Worm (Caenorhabditis elegans) whole organism, late embryonic: ENCODE results near the gene C07A4.2.

ENCODE experiments used
- C08G9.2 ChIP-seq: sonication (generic microtip); optimal IDR thresholded peaks from 2 replicates; lab custom pipeline; 2016; ENCODE audit warnings: mild to moderate bottlenecking, missing genetic modification characterization, moderate library complexity, missing compliant biosample characterization
- F13H6.1 ChIP-seq: sonication (generic microtip); optimal IDR thresholded peaks from 2 replicates; lab custom pipeline; 2016; ENCODE audit warnings: missing genetic modification characterization, missing compliant biosample characterization
- K09A11.1 ChIP-seq: sonication (generic microtip); optimal IDR thresholded peaks from 2 replicates; lab custom pipeline; 2017; ENCODE audit warnings: antibody characterized with exemption, mild to moderate bottlenecking, missing genetic modification characterization, missing compliant biosample characterization; ENCODE audit not compliant: insufficient read depth
- T23F11.4 ChIP-seq: fragments of 200-800 bp; sonication (Bioruptor generic); optimal IDR thresholded peaks from 2 replicates; lab custom pipeline; 2018; ENCODE audit warnings: mild to moderate bottlenecking, missing genetic modification characterization, missing compliant biosample characterization
- ahr-1 ChIP-seq: sonication (generic microtip); optimal IDR thresholded peaks from 2 replicates; lab custom pipeline; 2016; ENCODE audit warnings: missing genetic modification characterization, missing compliant biosample characterization
- ama-1 ChIP-seq: fragments of 150-350 bp; optimal IDR thresholded peaks from 2 replicates; lab custom pipeline; 2014
- ceh-14 ChIP-seq: sonication (generic microtip); optimal IDR thresholded peaks from 2 replicates; lab custom pipeline; 2016; ENCODE audit warnings: missing genotype, missing genetic modification characterization, missing compliant biosample characterization
- ceh-19 ChIP-seq: fragments of 200-800 bp; sonication (Bioruptor generic); optimal IDR thresholded peaks from 2 replicates; lab custom pipeline; 2018; ENCODE audit warnings: mild to moderate bottlenecking, missing genetic modification characterization, missing compliant biosample characterization
- ceh-2 ChIP-seq: sonication (generic microtip); optimal IDR thresholded peaks from 2 replicates; lab custom pipeline; 2016; ENCODE audit warnings: missing genotype, missing genetic modification characterization, missing compliant biosample characterization
- ceh-22 ChIP-seq: sonication (generic microtip); optimal IDR thresholded peaks from 2 replicates; lab custom pipeline; 2017; ENCODE audit warnings: missing biosample characterization, missing genetic modification characterization
- ceh-31 ChIP-seq: sonication (generic microtip); optimal IDR thresholded peaks from 2 replicates; lab custom pipeline; 2016; ENCODE audit warnings: missing genetic modification characterization, missing compliant biosample characterization
- ceh-45 ChIP-seq: fragments of 200-800 bp; sonication (Bioruptor generic); IDR thresholded peaks from 2 replicates; pipeline ENCODE4 v1.3.6; 2022; ENCODE audit warnings: missing genetic modification reagents, missing genetic modification characterization, missing compliant biosample characterization
- ceh-6 ChIP-seq: fragments of 200-800 bp; sonication (Bioruptor generic); optimal IDR thresholded peaks from 2 replicates; lab custom pipeline; 2018; ENCODE audit warnings: mild to moderate bottlenecking, missing genetic modification characterization, missing compliant biosample characterization
- che-1 ChIP-seq: sonication (generic microtip); optimal IDR thresholded peaks from 2 replicates; lab custom pipeline; 2016; ENCODE audit warnings: mild to moderate bottlenecking, missing genetic modification characterization, missing compliant biosample characterization
- dmd-4 ChIP-seq: sonication (generic microtip); optimal IDR thresholded peaks from 2 replicates; lab custom pipeline; 2016; ENCODE audit warnings: borderline replicate concordance, missing genetic modification characterization, missing compliant biosample characterization
- dve-1 ChIP-seq: sonication (generic microtip); optimal IDR thresholded peaks from 2 replicates; lab custom pipeline; 2017; ENCODE audit warnings: antibody characterized with exemption, mild to moderate bottlenecking, missing genetic modification characterization, missing compliant biosample characterization
- elt-2 ChIP-seq: sonication (generic microtip); optimal IDR thresholded peaks from 2 replicates; lab custom pipeline; 2016; ENCODE audit warnings: missing genetic modification reagents, missing genetic modification characterization, missing compliant biosample characterization
- eyg-1 ChIP-seq: sonication (generic microtip); optimal IDR thresholded peaks from 2 replicates; lab custom pipeline; 2016; ENCODE audit warnings: missing genotype, missing genetic modification characterization, missing compliant biosample characterization
- fkh-6 ChIP-seq: sonication (generic microtip); optimal IDR thresholded peaks from 2 replicates; lab custom pipeline; 2016; ENCODE audit warnings: missing genetic modification characterization, missing compliant biosample characterization
- gmeb-2 ChIP-seq: sonication (generic microtip); optimal IDR thresholded peaks from 2 replicates; lab custom pipeline; 2016; ENCODE audit warnings: missing genetic modification characterization, inconsistent platforms, missing compliant biosample characterization
- hlh-13 ChIP-seq: fragments of 200-800 bp; sonication (Bioruptor generic); optimal IDR thresholded peaks from 2 replicates; lab custom pipeline; 2018; ENCODE audit warnings: mild to moderate bottlenecking, missing genetic modification characterization, missing compliant biosample characterization
- hlh-6 ChIP-seq: sonication (generic microtip); optimal IDR thresholded peaks from 2 replicates; lab custom pipeline; 2016; ENCODE audit warnings: missing genotype, missing genetic modification characterization, missing compliant biosample characterization
- hlh-8 ChIP-seq: sonication (generic microtip); optimal IDR thresholded peaks from 2 replicates; lab custom pipeline; 2016; ENCODE audit warnings: missing genotype, missing genetic modification characterization, missing compliant biosample characterization
- madf-2 ChIP-seq: sonication (generic microtip); optimal IDR thresholded peaks from 2 replicates; lab custom pipeline; 2017; ENCODE audit warnings: missing genetic modification characterization, missing compliant biosample characterization
- mec-3 ChIP-seq: sonication (generic microtip); optimal IDR thresholded peaks from 2 replicates; lab custom pipeline; 2016; ENCODE audit warnings: borderline replicate concordance, missing genetic modification characterization, missing compliant biosample characterization
- nfya-1 ChIP-seq: sonication (generic microtip); optimal IDR thresholded peaks from 2 replicates; lab custom pipeline; 2017; ENCODE audit warnings: missing genetic modification characterization, mild to moderate bottlenecking, missing compliant biosample characterization, antibody characterized with exemption, moderate library complexity
- nhr-232 ChIP-seq: sonication (generic microtip); optimal IDR thresholded peaks from 2 replicates; lab custom pipeline; 2016; ENCODE audit warnings: missing genetic modification characterization, missing compliant biosample characterization
- odd-2 ChIP-seq: sonication (generic microtip); optimal IDR thresholded peaks from 2 replicates; lab custom pipeline; 2017; ENCODE audit warnings: antibody characterized with exemption, mild to moderate bottlenecking, missing genetic modification characterization, missing compliant biosample characterization
- pag-3 ChIP-seq: sonication (generic microtip); optimal IDR thresholded peaks from 2 replicates; lab custom pipeline; 2016; ENCODE audit warnings: missing compliant biosample characterization, missing genetic modification characterization, borderline replicate concordance
- pat-9 ChIP-seq: fragments of 200-800 bp; sonication (Bioruptor generic); optimal IDR thresholded peaks from 2 replicates; lab custom pipeline; 2018; ENCODE audit warnings: mild to moderate bottlenecking, missing genetic modification characterization, moderate library complexity, missing compliant biosample characterization
- pax-1 ChIP-seq: fragments of 150-350 bp; optimal IDR thresholded peaks from 2 replicates; lab custom pipeline; 2014; ENCODE audit warnings: missing biosample characterization, missing genetic modification characterization
- pha-4 ChIP-seq: fragments of 150-350 bp; optimal IDR thresholded peaks from 2 replicates; lab custom pipeline; 2018; ENCODE audit warnings: missing biosample characterization, missing genetic modification reagents, missing genetic modification characterization
- ref-2 ChIP-seq: sonication (generic microtip); optimal IDR thresholded peaks from 2 replicates; lab custom pipeline; 2016; ENCODE audit warnings: missing genetic modification characterization, missing compliant biosample characterization
- rnt-1 ChIP-seq: sonication (generic microtip); optimal IDR thresholded peaks from 2 replicates; lab custom pipeline; 2016; ENCODE audit warnings: missing genetic modification characterization, missing compliant biosample characterization
- sdc-2 ChIP-seq: sonication (generic microtip); optimal IDR thresholded peaks from 2 replicates; lab custom pipeline; 2016; ENCODE audit warnings: missing genotype, missing genetic modification characterization, missing compliant biosample characterization
- sox-2 ChIP-seq: fragments of 200-800 bp; sonication (Bioruptor generic); IDR thresholded peaks from 2 replicates; pipeline ENCODE4 v1.3.6; 2022; ENCODE audit warnings: missing genetic modification reagents, missing genetic modification characterization, missing compliant biosample characterization
- syd-9 ChIP-seq: sonication (generic microtip); optimal IDR thresholded peaks from 2 replicates; lab custom pipeline; 2016; ENCODE audit warnings: mild to moderate bottlenecking, missing genetic modification characterization, moderate library complexity, missing compliant biosample characterization
- unc-3 ChIP-seq, 2 experiments: fragments of 200-800 bp in 1 of 2; sonication (Bioruptor generic) in 1 of 2; sonication (generic microtip) in 1 of 2; conservative IDR thresholded peaks in 1 of 2; optimal IDR thresholded peaks in 1 of 2; 2 replicates each; pipeline versions ENCODE4 v1.3.6 to Lab custom; 2016 to 2022; ENCODE audit warnings: missing compliant biosample characterization in 2 of 2, missing genetic modification characterization in 2 of 2, missing genetic modification reagents in 1 of 2
- unc-42 ChIP-seq: sonication (generic microtip); optimal IDR thresholded peaks from 2 replicates; lab custom pipeline; 2016; ENCODE audit warnings: missing genotype, missing genetic modification characterization, missing compliant biosample characterization
- unc-55 ChIP-seq: sonication (generic microtip); optimal IDR thresholded peaks from 2 replicates; lab custom pipeline; 2017; ENCODE audit warnings: missing biosample characterization, missing genetic modification reagents, missing genetic modification characterization
- zip-5 ChIP-seq: sonication (generic microtip); optimal IDR thresholded peaks from 2 replicates; lab custom pipeline; 2016; ENCODE audit warnings: missing genetic modification characterization, missing compliant biosample characterization
- ztf-16 ChIP-seq: sonication (generic microtip); optimal IDR thresholded peaks from 2 replicates; lab custom pipeline; 2017; ENCODE audit warnings: missing genetic modification characterization, missing compliant biosample characterization

Gene C07A4.2

DNA sequence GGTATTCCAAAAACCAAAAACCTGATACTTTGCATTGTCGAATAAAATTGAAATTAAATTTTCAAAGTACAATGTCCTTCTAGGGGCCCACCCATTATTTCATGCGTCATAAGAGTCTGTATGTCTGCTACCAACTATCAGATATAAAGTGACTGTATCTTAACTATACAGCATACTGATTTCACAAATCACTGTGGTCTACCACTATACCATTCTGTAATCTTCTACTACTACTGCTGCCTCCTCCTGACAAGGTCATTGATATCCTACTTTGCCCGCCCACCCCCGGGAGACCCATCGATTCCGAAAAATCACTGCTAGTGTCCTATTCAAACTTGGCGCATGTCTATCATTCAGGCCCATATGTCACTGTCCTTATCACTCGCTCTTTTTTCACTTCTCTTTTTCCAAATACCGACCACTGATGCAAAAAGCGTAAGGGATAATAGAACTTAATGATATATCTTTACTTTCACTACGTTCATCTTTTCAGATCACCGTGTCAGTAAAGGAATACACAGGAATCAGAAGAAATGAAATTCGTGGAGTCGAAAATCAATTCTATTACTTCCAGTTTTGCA is at the start of gene C07A4.2:
C07A4.2 (plus strand) TSS at position 195 of the 581 bp plus-strand sequence.
- TF ChIP-seq pag-3 (tag; lab: Kevin White, UChicago): no peak
- TF ChIP-seq sox-2 (GFP tag; lab: Robert Waterston, UW): no peak
- TF ChIP-seq T23F11.4 (GFP tag; lab: Kevin White, UChicago): no peak
- no peak for TF ChIP-seq ahr-1 (tag; lab: Kevin White, UChicago)
- no peak for TF ChIP-seq ama-1
- no peak for TF ChIP-seq K09A11.1 (tag; lab: Kevin White, UChicago)
- no peak for TF ChIP-seq hlh-8
- no peak for TF ChIP-seq ceh-45
- TF ChIP-seq, all 69 proteins: peak for 0

DNA sequence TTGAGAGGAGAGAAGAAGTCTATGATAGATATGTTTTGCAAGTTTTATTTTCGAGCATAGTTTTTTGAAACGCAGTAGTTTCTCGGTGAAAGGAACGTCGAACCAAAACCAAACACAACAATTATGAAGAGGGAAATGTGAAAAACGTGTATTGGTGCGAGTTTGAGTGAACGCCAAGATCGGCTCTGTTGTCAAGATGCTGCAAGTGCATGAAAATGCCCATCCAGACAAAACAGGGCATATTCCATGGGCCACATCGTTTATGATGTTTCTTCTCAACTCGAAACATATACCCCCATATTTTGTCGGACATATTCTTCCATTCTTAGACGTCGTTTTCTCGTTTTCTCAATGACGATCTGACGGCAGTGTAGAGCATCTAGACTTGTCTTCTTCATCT is 49.0 kb upstream of the C07A4.2 start:
- TF ChIP-seq nfya-1 (tag; lab: Kevin White, UChicago) (no peak), unc-42 (tag; lab: Kevin White, UChicago) (no peak), pha-4 (tag; lab: Kevin White, UChicago) (no peak), dve-1 (tag; lab: Kevin White, UChicago) (no peak), ceh-45 (no peak), ceh-31 (tag; lab: Kevin White, UChicago) (no peak), pat-9 (tag; lab: Kevin White, UChicago) (no peak), syd-9 (no peak), odd-2 (tag; lab: Kevin White, UChicago) (no peak), ceh-22 (tag; lab: Kevin White, UChicago) (no peak), eyg-1 (tag; lab: Kevin White, UChicago) (no peak), zip-5 (tag; lab: Kevin White, UChicago) (no peak), ceh-6 (GFP tag; lab: Kevin White, UChicago) (no peak), pax-1 (tag; lab: Kevin White, UChicago) (no peak), mec-3 (no peak), fkh-6 (tag; lab: Kevin White, UChicago) (no peak), nhr-232 (no peak)

DNA sequence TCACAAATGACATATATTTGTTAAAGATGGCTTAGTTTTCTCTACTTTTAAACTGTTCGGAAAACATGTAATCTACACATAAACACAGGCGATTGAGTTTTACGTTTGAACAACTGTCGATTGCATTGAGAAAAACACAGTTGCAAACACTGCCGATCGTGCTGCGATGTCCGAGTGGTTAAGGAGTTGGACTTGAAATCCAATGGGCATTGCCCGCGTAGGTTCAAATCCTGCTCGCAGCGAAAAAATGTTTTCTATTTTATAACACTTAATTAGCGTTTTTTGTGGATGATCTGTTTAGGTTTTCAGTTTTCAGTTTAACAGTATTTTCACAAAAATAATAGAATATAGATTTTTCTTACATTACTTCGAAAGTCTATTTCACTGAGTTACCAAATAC is 47.7 kb upstream of the C07A4.2 start:
- peak; percentile 30 for TF ChIP-seq dve-1 (tag; lab: Kevin White, UChicago)
- no peak for TF ChIP-seq odd-2 (tag; lab: Kevin White, UChicago)

DNA sequence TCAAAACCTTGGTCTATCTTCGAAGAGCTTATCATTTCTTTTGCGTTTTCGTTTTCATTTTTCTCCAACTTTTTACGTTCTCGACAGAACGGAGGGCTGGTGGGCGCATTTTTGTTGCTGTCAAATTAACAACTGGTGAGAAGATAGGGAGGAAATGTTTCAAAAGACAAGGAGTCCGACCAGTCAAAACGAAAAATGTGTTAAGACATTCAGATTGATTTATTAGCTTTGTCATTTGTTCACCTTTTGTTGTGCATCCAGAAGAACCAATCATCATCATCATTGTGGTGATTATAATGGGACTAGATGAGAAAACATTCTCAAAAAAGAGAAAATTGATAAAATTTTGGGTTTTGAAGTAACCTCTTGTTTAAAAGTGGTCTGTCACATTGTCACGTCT is 41.8 kb upstream of the C07A4.2 start:
- TF ChIP-seq hlh-13 (no peak), unc-55 (GFP tag; lab: Kevin White, UChicago) (peak; percentile 45)

DNA sequence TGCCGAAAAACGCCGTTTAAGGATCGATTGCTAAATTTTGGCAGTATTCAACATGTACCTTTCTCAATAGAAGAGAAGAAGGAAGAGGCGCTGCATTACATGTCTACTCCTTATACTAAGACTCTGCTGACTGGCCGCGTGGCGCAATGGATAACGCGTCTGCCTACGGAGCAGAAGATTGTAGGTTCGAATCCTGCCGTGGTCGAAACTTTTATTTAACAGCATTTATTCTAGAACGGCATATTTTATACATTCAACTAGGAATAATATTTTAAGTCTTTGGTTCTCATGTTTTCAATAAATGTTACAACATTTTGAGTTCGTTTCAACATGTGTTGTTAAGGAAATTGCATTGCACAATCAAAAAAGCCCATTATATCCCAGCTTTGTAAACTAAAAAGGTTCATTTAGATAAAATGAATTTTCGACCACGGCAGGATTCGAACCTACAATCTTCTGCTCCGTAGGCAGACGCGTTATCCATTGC is 39.4 kb upstream of the C07A4.2 start:
- peak; percentile 74 for TF ChIP-seq ceh-6 (GFP tag; lab: Kevin White, UChicago)
- peak; percentile 68 for TF ChIP-seq dmd-4 (tag; lab: Kevin White, UChicago)
- peak; percentile 77 for TF ChIP-seq che-1 (tag; lab: Kevin White, UChicago)
- peak; percentile 74 for TF ChIP-seq ztf-16
- peak; percentile 56 for TF ChIP-seq ceh-2 (tag; lab: Kevin White, UChicago)
- TF ChIP-seq zip-5 (tag; lab: Kevin White, UChicago): peak; percentile 41
- peak; percentile 78 for TF ChIP-seq gmeb-2
- peak; percentile 65 for TF ChIP-seq pat-9 (tag; lab: Kevin White, UChicago)
- peak; percentile 42 for TF ChIP-seq odd-2 (tag; lab: Kevin White, UChicago)
- peak; percentile 78 for TF ChIP-seq elt-2
- peak; percentile 48 for TF ChIP-seq T23F11.4 (GFP tag; lab: Kevin White, UChicago)
- TF ChIP-seq eyg-1 (tag; lab: Kevin White, UChicago): peak; percentile 9
- peak; percentile 42 for TF ChIP-seq F13H6.1 (tag; lab: Kevin White, UChicago)
- TF ChIP-seq ref-2 (tag; lab: Kevin White, UChicago): peak; percentile 68
- peak; percentile 53 for TF ChIP-seq unc-42 (tag; lab: Kevin White, UChicago)
- TF ChIP-seq hlh-13: peak; percentile 36
- peak; percentile 56 for TF ChIP-seq hlh-6
- TF ChIP-seq sdc-2 (tag; lab: Kevin White, UChicago): peak; percentile 83
- TF ChIP-seq madf-2: peak; percentile 59
- TF ChIP-seq unc-3 (GFP tag; conservative IDR thresholded peaks at IDR 0.05; lab: Robert Waterston, UW): peak; percentile 77
- peak; percentile 21 for TF ChIP-seq unc-3 (tag; optimal IDR thresholded peaks at IDR 0.05; lab: Kevin White, UChicago)
- peak; percentile 69 for TF ChIP-seq ceh-19 (GFP tag; lab: Kevin White, UChicago)
- peak; percentile 68 for TF ChIP-seq ceh-14 (tag; lab: Kevin White, UChicago)
- TF ChIP-seq rnt-1: peak; percentile 21
- peak; percentile 25 for TF ChIP-seq ahr-1 (tag; lab: Kevin White, UChicago)
- TF ChIP-seq C08G9.2 (tag; lab: Kevin White, UChicago): peak; percentile 62
